Worm (Caenorhabditis elegans): ENCODE results near the gene ins-23.

Gene ins-23

DNA sequence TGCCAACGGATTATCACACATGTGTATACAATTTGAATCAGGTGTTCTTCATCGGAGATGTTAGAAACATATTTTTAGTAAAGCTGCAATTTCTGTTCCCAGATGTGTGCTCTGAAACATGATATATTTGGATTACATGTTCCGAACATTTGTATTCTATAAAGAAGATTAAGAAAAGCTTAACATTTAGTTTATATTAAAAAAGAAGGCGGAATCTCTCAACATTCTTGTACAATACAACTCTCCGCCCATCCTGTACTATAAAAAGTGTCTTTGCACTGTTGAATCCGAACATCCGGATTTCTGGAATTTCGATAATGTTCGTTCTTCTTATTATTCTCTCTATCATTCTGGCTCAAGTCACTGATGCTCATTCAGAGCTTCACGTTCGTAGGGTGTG, at the start of gene ins-23:
Gene ins-23, plus strand, starts transcription at position 301 of the 400 bp plus-strand sequence.
- no peak for TF ChIP-seq unc-62 (GFP tag; optimal IDR thresholded peaks at IDR 0.05)

DNA sequence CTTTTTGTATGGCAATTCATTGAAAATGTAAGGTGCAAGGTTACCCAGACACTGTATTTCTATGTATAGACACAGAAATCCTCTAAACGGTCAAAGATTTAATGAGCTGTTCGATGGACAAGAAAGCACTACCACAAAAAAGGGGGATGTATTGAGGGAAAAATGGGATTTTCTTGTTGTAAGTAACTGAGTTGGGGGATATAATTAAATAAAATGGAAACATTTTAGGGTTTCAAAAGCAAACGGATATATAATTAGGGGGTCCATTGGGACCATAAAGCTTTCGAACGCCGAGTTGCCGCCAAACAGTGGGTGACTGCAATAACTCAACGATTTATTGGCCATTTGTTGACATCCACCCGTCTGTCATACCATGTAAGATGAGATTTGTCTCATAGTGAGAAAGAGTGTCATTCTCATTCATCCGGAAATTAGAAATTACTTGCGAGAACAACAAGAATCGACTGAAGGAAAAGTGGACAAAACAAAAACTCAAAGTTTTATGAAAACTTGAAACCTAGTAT, 45.9 kb upstream of the ins-23 start:
- TF ChIP-seq unc-62 (GFP tag; optimal IDR thresholded peaks at IDR 0.05), result no peak

- TF ChIP-seq unc-62 (GFP tag; optimal IDR thresholded peaks at IDR 0.05), result no peak
These were observed 43.4 kb upstream of the ins-23 start for ce11 chrIII:9984604-9985003.

ce11 chrIII:9985542-9985941, 42.5 kb upstream of the ins-23 start:
- no peak for TF ChIP-seq unc-62 (GFP tag; optimal IDR thresholded peaks at IDR 0.05)

- TF ChIP-seq unc-62 (GFP tag; optimal IDR thresholded peaks at IDR 0.05), result no peak
These were observed 41.1 kb upstream of the ins-23 start, which contains the start of gene C05B5.12 for ce11 chrIII:9986827-9987429. Gene C05B5.12 (plus strand): TSS chrIII:9987379.

DNA sequence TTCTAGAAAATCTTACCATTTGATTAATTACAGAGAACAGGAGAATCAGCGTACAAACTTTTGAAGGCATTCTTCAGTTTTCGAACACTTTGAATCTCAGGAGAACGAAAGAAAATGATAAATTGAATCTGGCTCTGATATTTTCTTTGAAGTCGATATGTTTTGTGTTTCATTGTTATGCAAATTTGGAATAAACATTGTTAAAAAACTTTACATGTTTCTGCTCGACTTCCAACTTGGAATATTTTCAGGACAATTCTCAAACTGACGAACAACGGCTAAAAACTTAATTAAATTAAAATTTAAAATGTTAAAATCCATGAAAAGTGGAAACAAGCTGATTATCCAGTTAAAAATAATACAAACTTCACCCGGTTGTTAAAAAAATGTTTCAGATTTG, 39.7 kb upstream of the ins-23 start, which contains the start of gene C05B5.1:
Gene C05B5.1, minus strand, starts transcription at position 101 of the 400 bp plus-strand sequence.
- TF ChIP-seq unc-62 (GFP tag; optimal IDR thresholded peaks at IDR 0.05), result no peak

DNA sequence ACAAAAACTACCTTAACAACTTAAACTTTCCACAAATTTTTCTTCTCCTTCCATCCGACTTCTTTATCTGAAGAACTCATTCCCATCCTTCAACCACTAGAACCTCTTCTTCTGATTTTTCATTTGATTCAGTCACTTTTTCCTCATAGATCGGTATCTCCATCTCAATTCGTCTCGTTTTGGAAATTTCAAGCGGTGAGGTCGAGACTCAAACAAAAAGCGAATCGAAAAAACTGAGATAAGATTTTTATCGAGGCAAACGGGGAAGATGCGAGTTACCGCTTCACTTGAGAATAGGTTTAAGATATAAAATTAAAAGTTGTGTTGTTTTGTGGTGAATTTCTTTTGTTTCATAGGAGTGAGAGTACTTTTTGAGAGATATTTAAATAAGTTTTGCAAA, 36.7 kb upstream of the ins-23 start:
- no peak for TF ChIP-seq unc-62 (GFP tag; optimal IDR thresholded peaks at IDR 0.05)

ce11 chrIII:9993535-9993934, 34.5 kb upstream of the ins-23 start, which contains the start of gene C05B5.4:
Gene C05B5.4 (plus strand): TSS chrIII:9993885.
- no peak for TF ChIP-seq unc-62 (GFP tag; optimal IDR thresholded peaks at IDR 0.05)

DNA sequence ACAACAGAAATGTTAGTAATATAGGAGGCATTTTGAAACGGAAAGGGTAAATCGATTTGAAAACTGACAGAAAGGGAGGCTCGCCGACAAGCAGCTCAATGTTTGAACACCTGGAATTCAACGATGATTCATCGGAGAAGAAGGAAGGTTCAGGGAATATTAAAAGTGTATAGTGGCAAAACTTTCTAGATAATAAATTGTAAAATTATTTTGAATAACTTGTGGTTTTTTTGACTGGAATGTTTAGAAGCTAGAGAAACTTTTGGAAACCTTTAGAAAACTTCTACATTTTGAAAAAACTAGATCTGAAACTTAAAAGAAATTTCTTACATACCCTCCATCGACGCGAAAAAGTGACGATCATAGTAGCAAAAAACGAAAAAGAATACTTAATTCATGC, 30.2 kb upstream of the ins-23 start, which contains the start of gene pqn-8:
Gene pqn-8, minus strand, starts transcription at position 101 of the 400 bp plus-strand sequence.
- no peak for TF ChIP-seq unc-62 (GFP tag; optimal IDR thresholded peaks at IDR 0.05)

- no peak for TF ChIP-seq unc-62 (GFP tag; optimal IDR thresholded peaks at IDR 0.05)
These were observed 28.8 kb upstream of the ins-23 start, which contains the start of gene C05B5.17 for ce11 chrIII:9999235-9999634. Gene C05B5.17 (minus strand): TSS chrIII:9999335.

DNA sequence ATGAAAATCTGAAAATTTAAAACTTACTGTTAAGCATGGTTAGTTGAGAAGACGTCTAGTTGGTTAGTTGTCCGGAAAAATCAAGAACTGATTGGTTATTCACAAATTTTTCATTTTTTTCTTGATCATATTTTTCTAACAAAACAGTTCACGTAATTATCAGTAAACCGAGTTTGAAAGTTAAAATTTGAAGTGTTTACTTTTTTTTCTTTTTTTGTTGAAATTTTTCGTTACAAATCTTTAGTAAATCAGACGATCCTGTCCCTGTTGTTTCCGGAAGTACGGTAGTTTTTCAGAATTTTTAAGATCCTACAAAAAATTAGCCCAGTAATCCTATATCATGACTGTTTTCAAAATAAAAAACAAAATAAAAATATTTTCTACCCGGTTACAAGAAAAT, 27.6 kb upstream of the ins-23 start, which contains the start of gene C05B5.2:
Gene C05B5.2, minus strand, starts transcription at position 101 of the 400 bp plus-strand sequence.
- no peak for TF ChIP-seq unc-62 (GFP tag; optimal IDR thresholded peaks at IDR 0.05)

ce11 chrIII:10001060-10001459, 27.0 kb upstream of the ins-23 start, which contains the start of gene C05B5.5:
Gene C05B5.5 (plus strand): TSS chrIII:10001360.
- TF ChIP-seq unc-62 (GFP tag; optimal IDR thresholded peaks at IDR 0.05), result no peak

- no peak for TF ChIP-seq unc-62 (GFP tag; optimal IDR thresholded peaks at IDR 0.05)
These were observed 23.8 kb upstream of the ins-23 start, which contains the start of gene C05B5.11 for ce11 chrIII:10004213-10004612. Gene C05B5.11 (plus strand): TSS chrIII:10004513.

- no peak for TF ChIP-seq unc-62 (GFP tag; optimal IDR thresholded peaks at IDR 0.05)
These were observed 21.2 kb upstream of the ins-23 start, which contains the start of gene C05B5.8 for ce11 chrIII:10006734-10007348. Gene C05B5.8 (minus strand): TSS chrIII:10006784.

DNA sequence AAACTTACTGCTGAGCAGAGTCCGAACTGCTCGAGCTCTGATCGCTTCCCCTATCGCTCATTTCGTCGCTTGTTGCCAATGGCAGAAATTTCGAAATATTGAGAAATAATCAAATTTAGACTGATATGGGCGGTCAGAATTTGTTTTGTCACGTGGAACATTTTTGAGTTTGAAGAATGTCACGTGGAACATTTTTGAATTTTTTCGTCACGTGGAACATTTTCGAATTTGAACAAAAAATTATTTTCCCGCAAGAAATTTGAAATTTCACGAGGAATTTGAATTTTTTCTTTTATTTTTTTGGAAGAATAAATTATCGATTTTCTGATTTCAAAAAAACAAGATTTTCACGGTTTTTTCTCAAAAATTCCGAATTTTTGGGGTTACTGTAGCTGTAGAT, 17.9 kb upstream of the ins-23 start, which contains the start of gene fbxa-155:
Gene fbxa-155, minus strand, starts transcription at position 101 of the 400 bp plus-strand sequence.
- no peak for TF ChIP-seq unc-62 (GFP tag; optimal IDR thresholded peaks at IDR 0.05)

DNA sequence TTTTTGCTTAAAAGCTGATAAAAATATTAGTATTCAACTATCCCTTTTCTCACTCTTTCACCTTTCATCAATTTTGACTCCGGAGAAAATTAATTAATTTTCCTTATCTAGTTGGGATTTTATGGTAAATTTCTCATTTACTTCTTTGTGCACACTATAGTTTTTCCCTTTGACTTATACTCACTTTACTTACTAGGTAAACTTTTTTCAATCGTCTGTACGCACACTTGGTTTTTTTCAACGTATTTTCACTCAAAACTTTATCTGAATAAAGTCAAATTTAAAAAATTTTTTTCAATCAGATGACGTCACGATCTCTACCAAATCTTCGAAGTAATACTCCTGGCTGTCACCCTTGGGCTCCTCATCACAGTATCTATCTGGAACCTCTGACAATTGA, 15.9 kb upstream of the ins-23 start, which contains the start of gene C05B5.16:
Gene C05B5.16, plus strand, starts transcription at position 301 of the 400 bp plus-strand sequence.
- TF ChIP-seq unc-62 (GFP tag; optimal IDR thresholded peaks at IDR 0.05), result no peak

Data from whole organism, dauer.